Worm (Caenorhabditis elegans) whole organism, young adult: ENCODE results near the gene bath-26.

Source experiments
- B0261.1 ChIP-seq: sonication (generic microtip); optimal IDR thresholded peaks from 2 replicates; lab custom pipeline; 2016; ENCODE audit warnings: mild to moderate bottlenecking, missing genetic modification characterization, moderate library complexity, missing compliant biosample characterization
- B0336.3 ChIP-seq: fragments of 200-800 bp; sonication (Bioruptor generic); IDR thresholded peaks from 2 replicates; pipeline ENCODE4 v1.3.6; 2022; ENCODE audit warnings: missing genetic modification characterization, missing compliant biosample characterization
- F22D6.2 ChIP-seq: sonication (generic microtip); optimal IDR thresholded peaks from 2 replicates; lab custom pipeline; 2016; ENCODE audit warnings: mild to moderate bottlenecking, missing genetic modification characterization, missing compliant biosample characterization
- F23B12.7 ChIP-seq: sonication (generic microtip); optimal IDR thresholded peaks from 2 replicates; lab custom pipeline; 2017; ENCODE audit warnings: missing genetic modification characterization, mild to moderate bottlenecking, missing compliant biosample characterization, antibody characterized with exemption, moderate library complexity; ENCODE audit not compliant: insufficient read depth
- F39B2.1 ChIP-seq: fragments of 200-800 bp; sonication (Bioruptor generic); IDR thresholded peaks from 2 replicates; pipeline ENCODE4 v1.3.6; 2022; ENCODE audit warnings: missing genetic modification reagents, missing genetic modification characterization, missing compliant biosample characterization
- F57C9.4 ChIP-seq: sonication (generic microtip); optimal IDR thresholded peaks from 2 replicates; lab custom pipeline; 2017; ENCODE audit warnings: mild to moderate bottlenecking, missing genetic modification characterization, missing compliant biosample characterization
- T07F8.4 ChIP-seq: sonication (generic microtip); optimal IDR thresholded peaks from 2 replicates; lab custom pipeline; 2016; ENCODE audit warnings: mild to moderate bottlenecking, missing genetic modification characterization, moderate library complexity, missing compliant biosample characterization
- T26A5.8 ChIP-seq: sonication (generic microtip); optimal IDR thresholded peaks from 2 replicates; lab custom pipeline; 2016; ENCODE audit warnings: missing genetic modification characterization, missing compliant biosample characterization
- Y53F4B.3 ChIP-seq: fragments of 200-800 bp; sonication (Bioruptor generic); IDR thresholded peaks from 2 replicates; pipeline ENCODE4 v1.3.6; 2022; ENCODE audit warnings: missing genetic modification reagents, missing genetic modification characterization, missing compliant biosample characterization
- Y56A3A.18 ChIP-seq: fragments of 200-800 bp; sonication (Bioruptor generic); IDR thresholded peaks from 2 replicates; pipeline ENCODE4 v1.3.6; 2022; ENCODE audit warnings: missing genetic modification reagents, missing genetic modification characterization, missing compliant biosample characterization
- ZK185.1 ChIP-seq: sonication (generic microtip); optimal IDR thresholded peaks from 2 replicates; lab custom pipeline; 2016; ENCODE audit warnings: mild to moderate bottlenecking, missing genetic modification characterization, missing compliant biosample characterization; ENCODE audit not compliant: poor library complexity, severe bottlenecking
- attf-5 ChIP-seq: fragments of 200-800 bp; sonication (Bioruptor generic); optimal IDR thresholded peaks from 2 replicates; lab custom pipeline; 2018; ENCODE audit warnings: mild to moderate bottlenecking, missing genetic modification characterization, missing compliant biosample characterization
- cebp-1 ChIP-seq, 2 experiments: fragments of 200-800 bp in 1 of 2; sonication (Bioruptor generic) in 1 of 2; sonication (generic microtip) in 1 of 2; IDR thresholded peaks in 1 of 2; optimal IDR thresholded peaks in 1 of 2; 2 replicates each; pipeline versions ENCODE4 v1.3.6 to Lab custom; 2017 to 2022; ENCODE audit warnings: missing compliant biosample characterization in 2 of 2, missing genetic modification characterization in 2 of 2, mild to moderate bottlenecking in 1 of 2, missing genetic modification reagents in 1 of 2, moderate library complexity in 1 of 2
- ceh-27 ChIP-seq: fragments of 200-800 bp; sonication (Bioruptor generic); optimal IDR thresholded peaks from 2 replicates; lab custom pipeline; 2018; ENCODE audit warnings: mild to moderate bottlenecking, missing genetic modification characterization, moderate library complexity, missing compliant biosample characterization
- ceh-40 ChIP-seq: fragments of 200-800 bp; sonication (Bioruptor generic); IDR thresholded peaks from 2 replicates; pipeline ENCODE4 v1.3.6; 2022; ENCODE audit warnings: missing genetic modification characterization, missing compliant biosample characterization
- ceh-91 ChIP-seq: fragments of 200-800 bp; sonication (Bioruptor generic); IDR thresholded peaks from 2 replicates; pipeline ENCODE4 v1.3.6; 2022; ENCODE audit warnings: missing genetic modification reagents, missing genetic modification characterization, missing compliant biosample characterization
- dpl-1 ChIP-seq: fragments of 150-350 bp; optimal IDR thresholded peaks from 2 replicates; lab custom pipeline; 2014; ENCODE audit warnings: missing biosample characterization, missing genetic modification reagents, missing genetic modification characterization
- ekl-4 ChIP-seq: fragments of 200-800 bp; sonication (Bioruptor generic); IDR thresholded peaks from 2 replicates; pipeline ENCODE4 v1.3.6; 2022; ENCODE audit warnings: missing genetic modification reagents, missing genetic modification characterization, missing compliant biosample characterization
- hlh-12 ChIP-seq: sonication (generic microtip); optimal IDR thresholded peaks from 2 replicates; lab custom pipeline; 2016; ENCODE audit warnings: missing genetic modification characterization, missing compliant biosample characterization
- hlh-26 ChIP-seq: fragments of 200-800 bp; sonication (Bioruptor generic); conservative IDR thresholded peaks from 2 replicates; pipeline ENCODE4 v1.3.6; 2022; ENCODE audit warnings: missing genetic modification reagents, missing genetic modification characterization, missing compliant biosample characterization
- hsf-1 ChIP-seq: fragments of 200-800 bp; sonication (Bioruptor generic); IDR thresholded peaks from 2 replicates; pipeline ENCODE4 v1.3.6; 2022; ENCODE audit warnings: missing genetic modification reagents, missing genetic modification characterization, missing compliant biosample characterization
- lag-1 ChIP-seq: fragments of 200-800 bp; sonication (Bioruptor generic); IDR thresholded peaks from 2 replicates; pipeline ENCODE4 v1.3.6; 2022; ENCODE audit warnings: missing genetic modification reagents, missing genetic modification characterization, missing compliant biosample characterization
- lin-26 ChIP-seq: fragments of 200-800 bp; sonication (Bioruptor generic); IDR thresholded peaks from 2 replicates; pipeline ENCODE4 v1.3.6; 2022; ENCODE audit warnings: missing genetic modification reagents, missing genetic modification characterization, missing compliant biosample characterization
- lin-40 ChIP-seq: sonication (generic microtip); optimal IDR thresholded peaks from 2 replicates; lab custom pipeline; 2016; ENCODE audit warnings: missing genetic modification characterization, mild to moderate bottlenecking, missing compliant biosample characterization, missing genotype, missing genetic modification reagents
- lsl-1 ChIP-seq: fragments of 200-800 bp; sonication (Bioruptor generic); optimal IDR thresholded peaks from 2 replicates; lab custom pipeline; 2018; ENCODE audit warnings: mild to moderate bottlenecking, missing genetic modification characterization, moderate library complexity, missing compliant biosample characterization
- lsy-27 ChIP-seq: sonication (generic microtip); optimal IDR thresholded peaks from 2 replicates; lab custom pipeline; 2017; ENCODE audit warnings: missing genetic modification characterization, mild to moderate bottlenecking, missing compliant biosample characterization, antibody characterized with exemption, missing genotype, borderline replicate concordance; ENCODE audit not compliant: insufficient read depth
- madf-10 ChIP-seq: sonication (generic microtip); optimal IDR thresholded peaks from 2 replicates; lab custom pipeline; 2016; ENCODE audit warnings: mild to moderate bottlenecking, missing genetic modification characterization, missing compliant biosample characterization
- rpc-1 ChIP-seq, 2 experiments: fragments of 150-350 bp in 1 of 2; sonication (generic microtip) in 1 of 2; optimal IDR thresholded peaks; 2 replicates each; lab custom pipeline; 2014 to 2018; ENCODE audit warnings: missing biosample characterization in 1 of 2, missing genetic modification characterization in 1 of 2, missing genetic modification reagents in 1 of 2, missing genotype in 1 of 2
- sdz-38 ChIP-seq: sonication (generic microtip); optimal IDR thresholded peaks from 2 replicates; lab custom pipeline; 2016; ENCODE audit warnings: missing genotype, missing genetic modification characterization, missing compliant biosample characterization
- sea-2 ChIP-seq: fragments of 200-800 bp; sonication (Bioruptor generic); IDR thresholded peaks from 2 replicates; pipeline ENCODE4 v1.3.6; 2022; ENCODE audit warnings: missing genetic modification characterization, missing compliant biosample characterization
- snpc-1.3 ChIP-seq: sonication (generic microtip); optimal IDR thresholded peaks from 2 replicates; lab custom pipeline; 2017; ENCODE audit warnings: missing genetic modification characterization, mild to moderate bottlenecking, missing compliant biosample characterization, antibody characterized with exemption, moderate library complexity, missing genotype, missing genetic modification reagents; ENCODE audit not compliant: insufficient read depth
- tlf-1 ChIP-seq: fragments of 200-800 bp; sonication (Bioruptor generic); optimal IDR thresholded peaks from 2 replicates; lab custom pipeline; 2018; ENCODE audit warnings: mild to moderate bottlenecking, missing genetic modification characterization, missing compliant biosample characterization
- unc-130 ChIP-seq: sonication (generic microtip); optimal IDR thresholded peaks from 2 replicates; lab custom pipeline; 2016; ENCODE audit warnings: missing genetic modification reagents, missing genetic modification characterization, missing compliant biosample characterization
- unc-62 ChIP-seq: fragments of 150-350 bp; optimal IDR thresholded peaks from 2 replicates; lab custom pipeline; 2014; ENCODE audit warnings: missing biosample characterization, missing genetic modification reagents, missing genetic modification characterization
- zfh-2 ChIP-seq: fragments of 200-800 bp; sonication (Bioruptor generic); conservative IDR thresholded peaks from 2 replicates; pipeline ENCODE4 v1.3.6; 2022; ENCODE audit warnings: missing genetic modification reagents, missing genetic modification characterization, missing compliant biosample characterization
- ztf-18 ChIP-seq: sonication (generic microtip); optimal IDR thresholded peaks from 2 replicates; lab custom pipeline; 2016; ENCODE audit warnings: missing genotype, mild to moderate bottlenecking, missing genetic modification characterization, missing compliant biosample characterization
- ztf-25 ChIP-seq: fragments of 200-800 bp; sonication (Bioruptor generic); IDR thresholded peaks from 2 replicates; pipeline ENCODE4 v1.3.6; 2022; ENCODE audit warnings: missing genetic modification reagents, missing genetic modification characterization, missing compliant biosample characterization
- ztf-3 ChIP-seq: fragments of 200-800 bp; sonication (Bioruptor generic); optimal IDR thresholded peaks from 2 replicates; lab custom pipeline; 2018; ENCODE audit warnings: mild to moderate bottlenecking, missing genetic modification characterization, missing compliant biosample characterization
- ztf-6 ChIP-seq: fragments of 200-800 bp; sonication (Bioruptor generic); IDR thresholded peaks from 2 replicates; pipeline ENCODE4 v1.3.6; 2022; ENCODE audit warnings: missing genetic modification reagents, missing genetic modification characterization, missing compliant biosample characterization

bath-26 gene

DNA sequence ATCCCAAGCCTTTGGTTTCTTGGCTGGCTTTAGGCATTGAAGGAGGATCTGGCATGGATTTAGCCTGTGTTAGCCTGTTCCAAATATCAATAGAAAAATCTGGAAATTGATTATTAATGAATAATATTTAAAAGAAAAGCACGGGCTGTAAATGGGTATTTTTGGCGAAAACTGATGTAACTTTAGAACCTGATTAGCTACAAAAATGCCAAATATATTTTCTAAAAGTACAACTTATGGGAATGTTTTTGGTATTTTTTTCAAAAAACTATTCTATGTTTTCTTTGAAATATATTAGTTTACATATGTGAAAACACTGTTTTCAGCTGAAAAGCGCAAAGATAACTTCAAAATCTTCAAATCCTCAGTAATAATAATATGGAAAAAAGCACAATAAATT is at the start of gene bath-26:
Gene bath-26, minus strand, starts transcription at position 101 of the 400 bp plus-strand sequence.
- TF ChIP-seq hlh-26 (GFP tag; lab: Robert Waterston, UW), result no peak
- TF ChIP-seq rpc-1 (optimal IDR thresholded peaks at IDR 0.05; lab: Kevin White, UChicago), result no peak
- no peak for TF ChIP-seq rpc-1 (tag; optimal IDR thresholded peaks at IDR 0.05; lab: Kevin White, UChicago)
- TF ChIP-seq Y56A3A.18, result no peak
- no peak for TF ChIP-seq lag-1 (GFP tag; lab: Robert Waterston, UW)
- no peak for TF ChIP-seq sea-2 (GFP tag; lab: Robert Waterston, UW)
- TF ChIP-seq tlf-1, result no peak
- TF ChIP-seq Y53F4B.3 (GFP tag; lab: Robert Waterston, UW), result no peak
- TF ChIP-seq ceh-27, result no peak
- no peak for TF ChIP-seq hsf-1 (GFP tag; lab: Robert Waterston, UW)
- no peak for TF ChIP-seq lin-40 (tag; lab: Kevin White, UChicago)
- no peak for TF ChIP-seq hlh-12
- TF ChIP-seq B0336.3 (GFP tag; lab: Robert Waterston, UW), result no peak
- TF ChIP-seq ceh-40, result no peak
- TF ChIP-seq ztf-18 (tag; lab: Kevin White, UChicago), result no peak
- no peak for TF ChIP-seq dpl-1 (GFP tag; lab: Kevin White, UChicago)
- TF ChIP-seq ZK185.1, result no peak
- no peak for TF ChIP-seq lsl-1 (GFP tag; lab: Kevin White, UChicago)
- TF ChIP-seq snpc-1.3 (tag; lab: Kevin White, UChicago), result no peak

DNA sequence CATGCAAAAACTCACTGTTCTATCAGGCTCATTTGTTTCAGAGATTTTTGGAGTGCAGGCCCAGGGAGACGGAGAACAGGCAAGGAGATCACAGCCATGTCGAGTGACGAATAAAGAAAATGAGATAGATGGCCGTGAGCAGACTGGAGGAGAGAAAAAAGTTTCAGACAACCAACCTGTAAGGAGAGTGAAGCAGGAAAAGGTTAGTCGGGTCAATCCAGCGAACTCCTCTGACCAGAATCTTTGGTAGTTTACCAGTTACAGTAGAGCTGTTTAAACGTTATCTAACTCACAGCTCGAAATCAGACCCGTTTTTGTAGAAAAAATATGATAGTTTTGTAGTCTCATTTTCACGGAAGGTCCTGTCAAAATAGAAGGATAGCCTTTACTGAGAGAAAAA is 48.2 kb upstream of the bath-26 start, which contains the start of gene fbxb-21:
Gene fbxb-21, minus strand, starts transcription at position 101 of the 400 bp plus-strand sequence.
- no peak for TF ChIP-seq lin-40 (tag; lab: Kevin White, UChicago)
- no peak for TF ChIP-seq hlh-12
- no peak for TF ChIP-seq lsy-27 (tag; lab: Kevin White, UChicago)
- TF ChIP-seq madf-10 (tag; lab: Kevin White, UChicago), result no peak
- TF ChIP-seq ztf-6 (GFP tag; lab: Robert Waterston, UW), result no peak
- TF ChIP-seq T07F8.4 (tag; lab: Kevin White, UChicago), result no peak
- no peak for TF ChIP-seq F39B2.1 (GFP tag; lab: Robert Waterston, UW)
- TF ChIP-seq sdz-38 (tag; lab: Kevin White, UChicago), result no peak
- no peak for TF ChIP-seq lin-26 (GFP tag; lab: Robert Waterston, UW)
- TF ChIP-seq F23B12.7 (tag; lab: Kevin White, UChicago), result no peak
- TF ChIP-seq ztf-3 (GFP tag; lab: Kevin White, UChicago), result no peak
- no peak for TF ChIP-seq cebp-1 (GFP tag; IDR thresholded peaks at IDR 0.05; lab: Robert Waterston, UW)
- no peak for TF ChIP-seq cebp-1 (tag; optimal IDR thresholded peaks at IDR 0.05; lab: Kevin White, UChicago)
- no peak for TF ChIP-seq tlf-1
- no peak for TF ChIP-seq ztf-25 (GFP tag; lab: Robert Waterston, UW)
- no peak for TF ChIP-seq B0261.1 (tag; lab: Kevin White, UChicago)
- TF ChIP-seq F57C9.4, result no peak
- no peak for TF ChIP-seq unc-62 (GFP tag; lab: Kevin White, UChicago)
- TF ChIP-seq F22D6.2 (tag; lab: Kevin White, UChicago), result no peak

DNA sequence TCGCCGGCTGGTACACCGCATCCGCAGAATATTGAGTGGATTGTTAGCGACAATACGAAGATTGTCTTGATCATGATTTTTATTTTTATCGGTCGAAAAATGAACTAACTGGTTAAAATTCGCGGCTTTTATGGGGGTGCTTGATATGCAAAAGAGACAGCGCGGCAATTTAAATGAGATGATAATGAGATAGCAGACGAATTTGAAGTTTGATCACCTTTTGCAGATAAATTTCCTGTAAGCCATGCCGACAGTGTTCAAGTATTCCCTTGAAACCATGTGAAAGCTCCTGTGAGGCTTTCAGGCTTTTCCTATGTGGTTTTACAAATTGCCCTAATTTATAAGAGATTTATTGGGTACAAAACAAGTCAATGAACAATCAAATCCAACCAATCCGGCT is 45.6 kb upstream of the bath-26 start, which contains the start of gene ZC204.17:
Gene ZC204.17, minus strand, starts transcription at position 101 of the 400 bp plus-strand sequence.
- TF ChIP-seq ceh-91 (no peak), sdz-38 (tag; lab: Kevin White, UChicago) (no peak), hlh-12 (no peak), ekl-4 (GFP tag; lab: Robert Waterston, UW) (no peak), zfh-2 (no peak), F22D6.2 (tag; lab: Kevin White, UChicago) (no peak), B0336.3 (GFP tag; lab: Robert Waterston, UW) (no peak), ztf-25 (GFP tag; lab: Robert Waterston, UW) (no peak), madf-10 (tag; lab: Kevin White, UChicago) (no peak), lin-40 (tag; lab: Kevin White, UChicago) (no peak), T26A5.8 (tag; lab: Kevin White, UChicago) (no peak), lsl-1 (GFP tag; lab: Kevin White, UChicago) (no peak), unc-130 (GFP tag; lab: Kevin White, UChicago) (no peak), attf-5 (GFP tag; lab: Kevin White, UChicago) (no peak)
